Worm (Caenorhabditis elegans): ENCODE measurements around the gene F43C1.5.
A peak's percentile ranks its signal among the peaks of the same experiment; 100 is the strongest.

The F43C1.5 gene

DNA sequence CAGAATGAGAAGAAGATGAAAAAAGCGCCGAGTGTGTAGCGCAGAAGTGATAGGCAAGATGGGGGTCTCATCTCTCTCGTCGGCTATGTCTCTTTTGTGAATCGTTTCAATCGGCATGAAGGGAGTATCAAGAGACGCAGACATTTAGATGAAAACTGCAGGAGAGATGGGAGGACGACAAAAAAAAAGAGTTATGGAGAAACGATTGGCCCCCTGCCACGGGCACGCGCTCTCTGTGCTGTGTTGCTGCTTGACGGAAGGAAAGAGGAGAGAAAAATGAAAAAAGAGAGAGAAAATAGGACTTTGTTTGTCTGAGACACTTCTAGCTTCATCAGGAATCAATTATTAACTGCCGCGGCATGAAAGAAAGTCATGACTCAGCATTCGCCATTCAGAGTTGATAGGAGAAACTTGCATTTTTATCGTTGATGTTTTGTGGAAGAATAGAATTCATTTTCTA lies 5.2 kb upstream of the F43C1.5 start (continued):
- TF ChIP-seq ceh-43 (GFP tag; optimal IDR thresholded peaks at IDR 0.05) (no peak), nhr-237 (tag; optimal IDR thresholded peaks at IDR 0.05) (peak; percentile 67), nhr-76 (tag; optimal IDR thresholded peaks at IDR 0.05) (no peak), nhr-28 (tag; optimal IDR thresholded peaks at IDR 0.05) (no peak)

DNA sequence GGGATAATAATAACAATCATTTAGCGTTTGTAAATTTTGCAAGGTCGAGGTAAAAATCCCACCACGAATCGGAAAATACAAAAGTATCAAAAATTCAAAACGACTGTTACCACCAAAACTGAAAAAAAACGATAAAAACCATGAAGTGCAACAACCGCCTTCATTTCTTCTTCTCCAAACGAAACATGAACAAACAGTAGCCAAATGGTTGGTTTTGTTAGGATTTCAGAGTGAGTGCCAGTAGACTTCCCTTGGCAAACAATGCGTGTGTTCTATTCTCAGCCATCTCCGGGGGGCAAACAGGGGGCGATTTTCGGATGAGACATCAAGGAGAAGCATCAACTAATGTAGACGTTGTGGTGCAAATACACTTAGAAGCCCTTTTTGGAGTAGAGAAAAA lies 4.2 kb upstream of the F43C1.5 start:
- TF ChIP-seq mep-1 (tag; optimal IDR thresholded peaks at IDR 0.05) (no peak), mls-2 (tag; optimal IDR thresholded peaks at IDR 0.05) (no peak), ces-1 (GFP tag; optimal IDR thresholded peaks at IDR 0.05) (no peak), blmp-1 (tag; optimal IDR thresholded peaks at IDR 0.05) (no peak)

DNA sequence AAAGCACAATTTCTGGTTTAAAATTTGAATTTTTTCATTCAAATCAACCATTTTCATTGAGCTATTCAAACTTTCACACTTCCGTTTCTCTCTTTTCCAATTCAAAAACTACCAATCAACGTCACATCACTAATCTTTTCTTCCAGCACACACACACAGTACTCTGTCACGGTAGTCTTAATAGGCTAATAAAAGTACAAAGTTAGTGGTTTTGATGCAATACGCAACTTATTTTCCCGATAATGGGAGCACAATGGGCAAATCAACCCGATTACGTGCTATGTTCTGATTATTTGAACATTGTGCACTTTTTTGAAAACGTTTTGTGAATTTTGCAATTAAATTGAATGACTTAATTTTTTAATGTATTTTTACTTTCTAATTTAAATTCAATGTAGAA lies 1.6 kb upstream of the F43C1.5 start:
- TF ChIP-seq sem-2 (GFP tag; optimal IDR thresholded peaks at IDR 0.05), result no peak
- no peak for TF ChIP-seq M03D4.4 (tag; optimal IDR thresholded peaks at IDR 0.05)
- no peak for TF ChIP-seq blmp-1 (tag; optimal IDR thresholded peaks at IDR 0.05)
- no peak for TF ChIP-seq drap-1 (GFP tag; optimal IDR thresholded peaks at IDR 0.05)
- TF ChIP-seq unc-39 (tag; optimal IDR thresholded peaks at IDR 0.05), result no peak

DNA sequence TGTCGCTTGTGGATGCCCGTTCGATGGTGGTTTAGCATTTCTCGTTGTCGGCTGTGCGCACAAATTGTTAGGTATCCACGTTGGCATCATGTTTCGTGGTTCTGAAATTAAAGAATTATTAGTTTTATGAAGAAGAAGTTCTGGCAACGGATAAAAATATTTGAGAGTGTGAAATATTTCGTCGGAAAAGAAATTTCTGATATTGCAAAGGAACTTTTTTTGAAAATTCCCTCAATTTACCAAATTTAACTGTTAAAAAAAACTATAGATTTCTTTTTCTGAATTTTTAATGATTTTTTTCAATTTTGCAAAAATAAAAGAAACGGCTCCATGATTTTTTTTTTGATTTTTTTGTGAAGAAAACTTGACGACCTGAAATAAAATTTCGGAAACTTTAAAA lies 933 bp upstream of the F43C1.5 start, which contains the start of gene mpk-1:
TSS of gene mpk-1 (minus strand) at position 101 of the 400 bp plus-strand sequence.
- TF ChIP-seq tbx-8 (GFP tag; optimal IDR thresholded peaks at IDR 0.05) (no peak), pha-4 (tag; optimal IDR thresholded peaks at IDR 0.05) (no peak), lsy-2 (tag; optimal IDR thresholded peaks at IDR 0.05) (no peak), blmp-1 (tag; optimal IDR thresholded peaks at IDR 0.05) (no peak), elt-1 (tag; optimal IDR thresholded peaks at IDR 0.05; ENCODE audit: borderline replicate concordance, insufficient read depth) (no peak), mep-1 (tag; optimal IDR thresholded peaks at IDR 0.05) (no peak), lin-32 (GFP tag; optimal IDR thresholded peaks at IDR 0.05) (no peak), snpc-4 (tag; optimal IDR thresholded peaks at IDR 0.05) (no peak), cnd-1 (tag; optimal IDR thresholded peaks at IDR 0.05) (no peak), bed-3 (GFP tag; optimal IDR thresholded peaks at IDR 0.05) (no peak), ces-1 (GFP tag; optimal IDR thresholded peaks at IDR 0.05) (no peak), drap-1 (GFP tag; optimal IDR thresholded peaks at IDR 0.05) (no peak), nhr-28 (tag; optimal IDR thresholded peaks at IDR 0.05) (no peak), hlh-1 (tag; optimal IDR thresholded peaks at IDR 0.05) (no peak), ceh-83 (GFP tag; optimal IDR thresholded peaks at IDR 0.05) (no peak)

DNA sequence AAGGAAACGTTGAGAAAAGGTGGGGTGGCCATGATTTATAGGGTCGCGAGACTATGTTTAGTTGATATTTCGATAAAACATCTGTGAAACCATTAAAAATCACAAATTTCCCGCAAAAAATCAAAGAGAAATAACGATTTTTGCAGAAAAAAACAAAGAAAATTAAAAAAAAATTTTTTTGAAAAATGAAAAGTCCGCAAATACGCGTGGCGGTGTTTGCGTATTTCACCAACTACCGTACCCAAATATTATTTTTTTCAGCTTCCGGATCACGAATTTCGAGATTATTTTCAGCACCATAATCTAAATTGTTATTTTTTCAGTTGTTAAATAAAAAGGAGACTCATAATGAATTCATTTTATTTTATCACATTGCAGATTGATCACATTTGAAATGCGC lies 1.2 kb downstream of the F43C1.5 start:
- TF ChIP-seq nhr-76 (tag; optimal IDR thresholded peaks at IDR 0.05), result no peak
- peak; percentile 52 for TF ChIP-seq lsy-2 (tag; optimal IDR thresholded peaks at IDR 0.05)

DNA sequence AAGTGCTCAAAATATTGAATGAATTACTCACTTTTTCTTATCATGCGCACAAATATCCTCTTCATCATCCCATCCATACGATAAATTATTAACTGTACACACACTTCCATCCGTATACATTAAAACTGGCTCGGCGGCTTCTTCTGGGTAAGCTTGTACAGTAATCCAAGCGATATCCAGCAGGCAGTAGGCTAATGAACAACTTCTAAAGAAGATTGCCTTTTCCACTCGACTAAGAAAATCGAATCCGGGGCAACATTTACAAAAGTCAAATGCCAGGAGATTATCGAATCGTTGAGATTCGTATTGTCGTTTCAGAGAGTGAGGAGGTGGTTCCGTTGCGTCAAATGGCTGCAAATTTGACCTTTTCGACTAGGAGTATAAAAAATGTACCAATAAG lies 2.4 kb downstream of the F43C1.5 start:
- TF ChIP-seq tbx-8 (GFP tag; optimal IDR thresholded peaks at IDR 0.05) (no peak), unc-120 (tag; optimal IDR thresholded peaks at IDR 0.05; ENCODE audit: poor library complexity, severe bottlenecking) (no peak), lsy-2 (tag; optimal IDR thresholded peaks at IDR 0.05) (no peak), lin-32 (GFP tag; optimal IDR thresholded peaks at IDR 0.05) (no peak), hlh-1 (tag; optimal IDR thresholded peaks at IDR 0.05) (no peak), pha-4 (tag; optimal IDR thresholded peaks at IDR 0.05) (no peak), ceh-39 (tag; optimal IDR thresholded peaks at IDR 0.05) (no peak), drap-1 (GFP tag; optimal IDR thresholded peaks at IDR 0.05) (no peak), zip-8 (tag; optimal IDR thresholded peaks at IDR 0.05) (no peak), blmp-1 (tag; optimal IDR thresholded peaks at IDR 0.05) (no peak), unc-62 (GFP tag; optimal IDR thresholded peaks at IDR 0.05) (no peak), nhr-237 (tag; optimal IDR thresholded peaks at IDR 0.05) (no peak), nhr-28 (tag; optimal IDR thresholded peaks at IDR 0.05) (no peak), ceh-83 (GFP tag; optimal IDR thresholded peaks at IDR 0.05) (no peak), flh-1 (GFP tag; optimal IDR thresholded peaks at IDR 0.05) (no peak), sptf-1 (tag; optimal IDR thresholded peaks at IDR 0.05) (no peak)

DNA sequence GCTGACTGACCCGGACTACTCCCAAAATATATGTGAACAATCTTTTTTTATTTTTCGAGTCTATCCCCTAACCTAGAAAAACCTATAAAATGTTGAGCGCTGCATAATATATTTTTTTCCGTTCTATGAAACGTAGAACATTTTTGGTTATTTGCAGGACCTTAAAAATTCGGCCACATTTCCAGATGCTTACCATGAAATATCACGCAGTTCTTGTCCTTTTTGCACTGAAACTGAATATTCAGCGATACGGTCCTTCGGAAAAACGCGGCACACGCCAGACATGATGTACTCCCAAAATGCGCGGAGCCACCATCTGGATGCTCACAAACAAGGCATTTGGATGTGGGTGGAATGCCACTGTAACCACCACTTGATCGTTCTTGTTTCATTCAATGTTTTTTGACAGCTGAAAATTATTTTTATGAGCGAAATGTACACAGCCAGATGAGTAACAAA lies 3.9 kb downstream of the F43C1.5 start, which contains the start of gene nhr-20:
TSS of gene nhr-20 (minus strand) at position 409 of the 459 bp plus-strand sequence.
- TF ChIP-seq sem-2 (GFP tag; optimal IDR thresholded peaks at IDR 0.05) (no peak), unc-120 (tag; optimal IDR thresholded peaks at IDR 0.05; ENCODE audit: poor library complexity, severe bottlenecking) (no peak), unc-39 (tag; optimal IDR thresholded peaks at IDR 0.05) (no peak), lin-13 (tag; optimal IDR thresholded peaks at IDR 0.05) (no peak), drap-1 (GFP tag; optimal IDR thresholded peaks at IDR 0.05) (no peak), tbx-8 (GFP tag; optimal IDR thresholded peaks at IDR 0.05) (no peak), lsy-2 (tag; optimal IDR thresholded peaks at IDR 0.05) (no peak), mab-5 (tag; optimal IDR thresholded peaks at IDR 0.05) (no peak), nhr-2 (tag; optimal IDR thresholded peaks at IDR 0.05) (no peak), mep-1 (tag; optimal IDR thresholded peaks at IDR 0.05) (no peak), lin-32 (GFP tag; optimal IDR thresholded peaks at IDR 0.05) (no peak), hlh-1 (tag; optimal IDR thresholded peaks at IDR 0.05) (no peak), elt-1 (tag; optimal IDR thresholded peaks at IDR 0.05; ENCODE audit: borderline replicate concordance, insufficient read depth) (no peak), cnd-1 (tag; optimal IDR thresholded peaks at IDR 0.05) (no peak), M03D4.4 (tag; optimal IDR thresholded peaks at IDR 0.05) (no peak), ces-1 (GFP tag; optimal IDR thresholded peaks at IDR 0.05) (no peak), pha-4 (tag; optimal IDR thresholded peaks at IDR 0.05) (no peak), elt-3 (tag; optimal IDR thresholded peaks at IDR 0.05) (no peak), snpc-4 (tag; optimal IDR thresholded peaks at IDR 0.05) (no peak)

Data from whole organism, mixed stage, embryonic.